Fruit fly (Drosophila melanogaster) whole organism, embryonic: Measurements from ENCODE around the gene CG12009.

ENCODE experiments used
- ATbp ChIP-seq: fragments of 200-800 bp; sonication (Bioruptor generic); optimal IDR thresholded peaks from 2 replicates; lab custom pipeline; 2017; ENCODE audit warnings: missing biosample characterization, mild to moderate bottlenecking, missing genetic modification characterization, missing genetic modification reagents
- Antp ChIP-seq: fragments of 200-800 bp; sonication (Bioruptor generic); optimal IDR thresholded peaks from 3 replicates; lab custom pipeline; 2016; ENCODE audit warnings: missing biosample characterization, missing genetic modification characterization
- Atf-2 ChIP-seq: fragments of 200-800 bp; sonication (Bioruptor generic); optimal IDR thresholded peaks from 2 replicates; lab custom pipeline; 2016; ENCODE audit warnings: missing biosample characterization, missing genetic modification characterization
- Blimp-1 ChIP-seq: fragments of 200-800 bp; sonication (Bioruptor generic); optimal IDR thresholded peaks from 3 replicates; lab custom pipeline; 2018; ENCODE audit warnings: missing biosample characterization, missing genetic modification characterization, mild to moderate bottlenecking, moderate library complexity, missing genetic modification reagents
- CG10462 ChIP-seq: fragments of 200-800 bp; sonication (Bioruptor generic); optimal IDR thresholded peaks from 2 replicates; lab custom pipeline; 2016; ENCODE audit warnings: missing biosample characterization, missing genetic modification characterization
- CG10979 ChIP-seq: fragments of 200-800 bp; sonication (Bioruptor generic); optimal IDR thresholded peaks from 2 replicates; lab custom pipeline; 2018; ENCODE audit warnings: missing biosample characterization, mild to moderate bottlenecking, missing genetic modification characterization, moderate library complexity
- CG13296 ChIP-seq: fragments of 200-800 bp; sonication (Bioruptor generic); optimal IDR thresholded peaks from 3 replicates; lab custom pipeline; 2018; ENCODE audit warnings: missing biosample characterization, mild to moderate bottlenecking, missing genetic modification characterization
- CG15073 ChIP-seq: fragments of 200-800 bp; sonication (Bioruptor generic); optimal IDR thresholded peaks from 2 replicates; lab custom pipeline; 2016; ENCODE audit warnings: missing biosample characterization, missing genetic modification characterization
- CG15696 ChIP-seq: fragments of 200-800 bp; sonication (Bioruptor generic); optimal IDR thresholded peaks from 2 replicates; lab custom pipeline; 2019; ENCODE audit warnings: missing biosample characterization, mild to moderate bottlenecking, missing genetic modification characterization, moderate library complexity
- CG17361 ChIP-seq: fragments of 200-800 bp; sonication (Bioruptor generic); IDR thresholded peaks from 3 replicates; pipeline ENCODE4 v1.3.6; 2022; ENCODE audit warnings: missing biosample characterization, missing genetic modification characterization
- CG17802 ChIP-seq: fragments of 200-800 bp; sonication (Bioruptor generic); optimal IDR thresholded peaks from 2 replicates; lab custom pipeline; 2018; ENCODE audit warnings: missing biosample characterization, mild to moderate bottlenecking, missing genetic modification characterization, moderate library complexity
- CG1792 ChIP-seq: fragments of 200-800 bp; sonication (Bioruptor generic); optimal IDR thresholded peaks from 2 replicates; lab custom pipeline; 2016; ENCODE audit warnings: missing biosample characterization, missing genetic modification characterization
- CG18262 ChIP-seq: fragments of 200-800 bp; optimal IDR thresholded peaks from 3 replicates; lab custom pipeline; 2019; ENCODE audit warnings: missing biosample characterization, mild to moderate bottlenecking, missing genetic modification characterization, moderate library complexity
- CG2678 ChIP-seq: fragments of 200-800 bp; sonication (Bioruptor generic); optimal IDR thresholded peaks from 3 replicates; lab custom pipeline; 2019; ENCODE audit warnings: missing biosample characterization, mild to moderate bottlenecking, missing genetic modification characterization, moderate library complexity
- CG33213 ChIP-seq: fragments of 200-800 bp; sonication (Bioruptor generic); optimal IDR thresholded peaks from 3 replicates; lab custom pipeline; 2016; ENCODE audit warnings: missing biosample characterization, missing genetic modification characterization
- CG4328 ChIP-seq: fragments of 200-800 bp; sonication (Bioruptor generic); optimal IDR thresholded peaks from 3 replicates; lab custom pipeline; 2017; ENCODE audit warnings: missing biosample characterization, missing genetic modification reagents, missing genetic modification characterization
- CG7556 ChIP-seq: fragments of 200-800 bp; sonication (Bioruptor generic); optimal IDR thresholded peaks from 2 replicates; lab custom pipeline; 2017; ENCODE audit warnings: missing biosample characterization, mild to moderate bottlenecking, missing genetic modification characterization
- CG8924 ChIP-seq: fragments of 200-800 bp; optimal IDR thresholded peaks from 3 replicates; lab custom pipeline; 2019; ENCODE audit warnings: missing biosample characterization, mild to moderate bottlenecking, missing genetic modification characterization, moderate library complexity
- CG9727 ChIP-seq: fragments of 200-800 bp; sonication (Bioruptor generic); optimal IDR thresholded peaks from 3 replicates; lab custom pipeline; 2017; ENCODE audit warnings: missing biosample characterization, mild to moderate bottlenecking, missing genetic modification characterization
- CG9797 ChIP-seq: fragments of 200-800 bp; sonication (Bioruptor generic); optimal IDR thresholded peaks from 3 replicates; lab custom pipeline; 2018; ENCODE audit warnings: missing biosample characterization, mild to moderate bottlenecking, missing genetic modification characterization
- CTCF ChIP-seq: fragments of 200-800 bp; sonication (Bioruptor generic); optimal IDR thresholded peaks from 2 replicates; lab custom pipeline; 2017; ENCODE audit warnings: missing biosample characterization, mild to moderate bottlenecking, missing genetic modification characterization, moderate library complexity
- CkIIα-i1 ChIP-seq: fragments of 200-800 bp; sonication (Bioruptor generic); IDR thresholded peaks from 2 replicates; pipeline ENCODE4 v1.3.6; 2022; ENCODE audit warnings: missing biosample characterization, missing genetic modification characterization
- Dll ChIP-seq: fragments of 200-800 bp; sonication (Bioruptor generic); IDR thresholded peaks from 4 replicates; pipeline ENCODE4 v1.3.6; 2022; ENCODE audit warnings: missing biosample characterization, missing genetic modification characterization; ENCODE audit not compliant: partially characterized antibody
- Doc2 ChIP-seq: fragments of 200-800 bp; sonication (Bioruptor generic); IDR thresholded peaks from 2 replicates; pipeline ENCODE4 v1.3.6; 2022; ENCODE audit warnings: missing biosample characterization, missing genetic modification characterization
- E2f1 ChIP-seq: fragments of 200-800 bp; sonication (Bioruptor generic); IDR thresholded peaks from 2 replicates; pipeline ENCODE4 v1.3.6; 2022; ENCODE audit warnings: missing biosample characterization, missing genetic modification characterization
- Gsc ChIP-seq: fragments of 200-800 bp; sonication (Bioruptor generic); IDR thresholded peaks from 2 replicates; pipeline ENCODE4 v1.3.6; 2022; ENCODE audit warnings: missing biosample characterization, missing genetic modification characterization
- Hr51 ChIP-seq, 2 experiments: fragments of 200-800 bp; sonication (Bioruptor generic); optimal IDR thresholded peaks; 2 replicates in 1 of 2; 3 replicates in 1 of 2; lab custom pipeline; 2016 to 2018; ENCODE audit warnings: missing biosample characterization in 2 of 2, missing genetic modification characterization in 2 of 2, mild to moderate bottlenecking in 1 of 2, moderate library complexity in 1 of 2
- Max ChIP-seq: fragments of 200-800 bp; sonication (Bioruptor generic); optimal IDR thresholded peaks from 2 replicates; lab custom pipeline; 2016; ENCODE audit warnings: missing biosample characterization, mild to moderate bottlenecking, missing genetic modification characterization
- Mrtf ChIP-seq: fragments of 200-800 bp; sonication (Bioruptor generic); IDR thresholded peaks from 3 replicates; pipeline ENCODE4 v1.3.6; 2022; ENCODE audit warnings: missing biosample characterization, missing genetic modification characterization
- NFAT ChIP-seq: fragments of 200-800 bp; sonication (Bioruptor generic); IDR thresholded peaks from 2 replicates; pipeline ENCODE4 v1.3.6; 2022; ENCODE audit warnings: missing biosample characterization, missing genetic modification characterization
- Rfx ChIP-seq: fragments of 200-800 bp; sonication (Bioruptor generic); IDR thresholded peaks from 2 replicates; pipeline ENCODE4 v1.3.6; 2022; ENCODE audit warnings: missing biosample characterization, missing genetic modification characterization
- Rx ChIP-seq: fragments of 200-800 bp; sonication (Bioruptor generic); IDR thresholded peaks from 2 replicates; pipeline ENCODE4 v1.3.6; 2022; ENCODE audit warnings: missing biosample characterization, missing genetic modification characterization
- Taf1 ChIP-seq: fragments of 200-800 bp; sonication (Bioruptor generic); IDR thresholded peaks from 2 replicates; pipeline ENCODE4 v1.3.6; 2022; ENCODE audit warnings: missing biosample characterization, missing genetic modification characterization
- ap ChIP-seq: fragments of 200-800 bp; sonication (Bioruptor generic); IDR thresholded peaks from 2 replicates; pipeline ENCODE4 v1.3.6; 2022; ENCODE audit warnings: missing biosample characterization, missing genetic modification characterization
- ash1 ChIP-seq: fragments of 200-800 bp; sonication (Bioruptor generic); optimal IDR thresholded peaks from 2 replicates; lab custom pipeline; 2018; ENCODE audit warnings: missing biosample characterization, mild to moderate bottlenecking, missing genetic modification characterization
- bowl ChIP-seq: fragments of 200-800 bp; sonication (Bioruptor generic); IDR thresholded peaks from 2 replicates; pipeline ENCODE4 v1.3.6; 2022; ENCODE audit warnings: missing biosample characterization, missing genetic modification characterization
- btn ChIP-seq: fragments of 200-800 bp; sonication (Bioruptor generic); optimal IDR thresholded peaks from 2 replicates; lab custom pipeline; 2016; ENCODE audit warnings: missing biosample characterization, missing genetic modification characterization
- chm ChIP-seq: fragments of 200-800 bp; sonication (Bioruptor generic); IDR thresholded peaks from 2 replicates; pipeline ENCODE4 v1.3.6; 2022; ENCODE audit warnings: missing biosample characterization, missing genetic modification characterization
- dati ChIP-seq: fragments of 200-800 bp; sonication (Bioruptor generic); IDR thresholded peaks from 2 replicates; pipeline ENCODE4 v1.3.6; 2022; ENCODE audit warnings: missing biosample characterization, missing genetic modification characterization
- dimm ChIP-seq: fragments of 200-800 bp; sonication (Bioruptor generic); IDR thresholded peaks from 2 replicates; pipeline ENCODE4 v1.3.6; 2022; ENCODE audit warnings: missing biosample characterization, missing genetic modification characterization
- fru ChIP-seq: fragments of >200 bp; optimal IDR thresholded peaks from 2 replicates; lab custom pipeline; 2017
- gcm2 ChIP-seq: fragments of 200-800 bp; sonication (Bioruptor generic); optimal IDR thresholded peaks from 2 replicates; lab custom pipeline; 2016; ENCODE audit warnings: missing biosample characterization, missing genetic modification characterization
- gsb ChIP-seq: fragments of 200-800 bp; sonication (Bioruptor generic); IDR thresholded peaks from 2 replicates; pipeline ENCODE4 v1.3.6; 2022; ENCODE audit warnings: missing biosample characterization, missing genetic modification characterization
- ken ChIP-seq: fragments of 200-800 bp; sonication (Bioruptor generic); IDR thresholded peaks from 3 replicates; pipeline ENCODE4 v1.3.6; 2022; ENCODE audit warnings: missing biosample characterization, missing genetic modification characterization
- otp ChIP-seq: fragments of 200-800 bp; sonication (Bioruptor generic); IDR thresholded peaks from 3 replicates; pipeline ENCODE4, ENCODE4 v1.3.6; 2022; ENCODE audit warnings: missing biosample characterization, missing genetic modification characterization
- pita ChIP-seq: fragments of 200-800 bp; sonication (Bioruptor generic); optimal IDR thresholded peaks from 2 replicates; lab custom pipeline; 2017; ENCODE audit warnings: missing biosample characterization, mild to moderate bottlenecking, missing genetic modification characterization
- rib ChIP-seq: fragments of 200-800 bp; sonication (Bioruptor generic); IDR thresholded peaks from 2 replicates; pipeline ENCODE4 v1.3.6; 2022; ENCODE audit warnings: missing biosample characterization, missing genetic modification characterization
- row ChIP-seq: fragments of 200-800 bp; sonication (Bioruptor generic); IDR thresholded peaks from 3 replicates; pipeline ENCODE4 v1.3.6; 2022; ENCODE audit warnings: missing biosample characterization, missing genetic modification characterization
- schlank ChIP-seq: fragments of 200-800 bp; sonication (Bioruptor generic); optimal IDR thresholded peaks from 2 replicates; lab custom pipeline; 2018; ENCODE audit warnings: missing biosample characterization, mild to moderate bottlenecking, missing genetic modification characterization
- sd ChIP-seq: fragments of 200-800 bp; sonication (Bioruptor generic); optimal IDR thresholded peaks from 3 replicates; lab custom pipeline; 2018; ENCODE audit warnings: missing biosample characterization, mild to moderate bottlenecking, missing genetic modification characterization, moderate library complexity
- sim ChIP-seq: fragments of 200-800 bp; sonication (Bioruptor generic); IDR thresholded peaks from 2 replicates; pipeline ENCODE4 v1.3.6; 2022; ENCODE audit warnings: missing biosample characterization, missing genetic modification characterization
- slou ChIP-seq: fragments of 200-800 bp; sonication (Bioruptor generic); optimal IDR thresholded peaks from 3 replicates; lab custom pipeline; 2016; ENCODE audit warnings: missing biosample characterization, missing genetic modification characterization
- tap ChIP-seq: fragments of 200-800 bp; optimal IDR thresholded peaks from 3 replicates; lab custom pipeline; 2019; ENCODE audit warnings: missing biosample characterization, mild to moderate bottlenecking, missing genetic modification characterization, moderate library complexity
- tll ChIP-seq, 2 experiments: fragments of 200-800 bp in 1 of 2; fragments of >200 bp in 1 of 2; sonication (Bioruptor generic) in 1 of 2; optimal IDR thresholded peaks; 2 replicates each; lab custom pipeline; 2017 to 2019; ENCODE audit warnings: missing biosample characterization in 2 of 2, missing genetic modification characterization in 2 of 2, mild to moderate bottlenecking in 1 of 2, moderate library complexity in 1 of 2

Gene CG12009

dm6 chr3L:3343260-3343659 lies 52.0 kb downstream of the CG12009 start (continued):
- TF ChIP-seq Max (GFP tag; lab: Kevin White, UChicago) = no peak
- no peak for TF ChIP-seq Rx
- no peak for TF ChIP-seq ken (GFP tag; lab: Robert Waterston, UW)
- no peak for TF ChIP-seq tap
- TF ChIP-seq CkIIα-i1 (GFP tag; lab: Robert Waterston, UW) = no peak
- peak; percentile 3 for TF ChIP-seq CG13296
- no peak for TF ChIP-seq sd (tag; lab: Kevin White, UChicago)
- TF ChIP-seq ATbp (GFP tag; lab: Kevin White, UChicago) = no peak
- TF ChIP-seq fru (lab: Kevin White, UChicago) = no peak
- peak; percentile 15 for TF ChIP-seq CG18262 (tag; lab: Kevin White, UChicago)
- TF ChIP-seq tll (GFP tag; optimal IDR thresholded peaks at IDR 0.05; lab: Kevin White, UChicago) = no peak
- TF ChIP-seq chm (GFP tag; lab: Robert Waterston, UW) = no peak
- no peak for TF ChIP-seq Taf1 (GFP tag; lab: Robert Waterston, UW)
- TF ChIP-seq pita (GFP tag; lab: Kevin White, UChicago) = no peak
- TF ChIP-seq CG17361 (GFP tag; lab: Robert Waterston, UW) = 0 out of 3 replicates have a peak, but pooled peaks have one; percentile 14
- TF ChIP-seq Antp = no peak
- no peak for TF ChIP-seq CG33213 (GFP tag; lab: Kevin White, UChicago)
- no peak for TF ChIP-seq otp
- TF ChIP-seq ash1 (GFP tag; lab: Kevin White, UChicago) = no peak
- no peak for TF ChIP-seq slou (GFP tag; lab: Kevin White, UChicago)
- TF ChIP-seq schlank (tag; lab: Kevin White, UChicago) = no peak
- TF ChIP-seq gsb (GFP tag; lab: Robert Waterston, UW) = no peak
- no peak for TF ChIP-seq NFAT (GFP tag; lab: Robert Waterston, UW)
- TF ChIP-seq CG10979 (tag; lab: Kevin White, UChicago) = no peak
- TF ChIP-seq CTCF (GFP tag; lab: Kevin White, UChicago) = no peak
- no peak for TF ChIP-seq Rfx (GFP tag; lab: Robert Waterston, UW)
- no peak for TF ChIP-seq CG17802 (tag; lab: Kevin White, UChicago)
- TF ChIP-seq dati (GFP tag; lab: Robert Waterston, UW) = no peak
- peak; percentile 7 for TF ChIP-seq Blimp-1 (GFP tag; lab: Kevin White, UChicago)
- TF ChIP-seq gcm2 (GFP tag; lab: Kevin White, UChicago) = no peak
- no peak for TF ChIP-seq CG8924
- TF ChIP-seq CG1792 (GFP tag; lab: Kevin White, UChicago) = no peak
- no peak for TF ChIP-seq Atf-2 (GFP tag; lab: Kevin White, UChicago)
- no peak for TF ChIP-seq CG9797 (GFP tag; lab: Kevin White, UChicago)
- TF ChIP-seq Mrtf = no peak
- no peak for TF ChIP-seq sim (GFP tag; lab: Robert Waterston, UW)
- TF ChIP-seq CG10462 = no peak
- peak in 1 of 2 experiments; percentile 56 for TF ChIP-seq Hr51 (GFP tag; optimal IDR thresholded peaks at IDR 0.05; lab: Kevin White, UChicago)
- no peak for TF ChIP-seq ap (GFP tag; lab: Robert Waterston, UW)
- TF ChIP-seq E2f1 (GFP tag; lab: Robert Waterston, UW) = no peak
- TF ChIP-seq CG15696 = no peak
- TF ChIP-seq btn (GFP tag; lab: Kevin White, UChicago) = no peak
- peak; percentile 35 for TF ChIP-seq CG2678 (tag; lab: Kevin White, UChicago)
- no peak for TF ChIP-seq rib (GFP tag; lab: Robert Waterston, UW)
- no peak for TF ChIP-seq CG4328 (GFP tag; lab: Kevin White, UChicago)
- TF ChIP-seq Doc2 (GFP tag; lab: Robert Waterston, UW) = no peak
- TF ChIP-seq dimm (GFP tag; lab: Robert Waterston, UW) = no peak
- no peak for TF ChIP-seq bowl (GFP tag; lab: Robert Waterston, UW)
- no peak for TF ChIP-seq CG9727 (GFP tag; lab: Kevin White, UChicago)
- TF ChIP-seq Dll = no peak
- TF ChIP-seq row (GFP tag; lab: Robert Waterston, UW) = no peak
- TF ChIP-seq CG15073 = no peak
- no peak for TF ChIP-seq CG7556
- no peak for TF ChIP-seq Gsc (GFP tag; lab: Robert Waterston, UW)
